Worm (Caenorhabditis elegans) whole organism, mixed stage, embryonic: Measurements from ENCODE around the gene srh-16.

ENCODE experiments used
- M03D4.4 ChIP-seq: sonication (generic microtip); optimal IDR thresholded peaks from 2 replicates; lab custom pipeline; 2017; ENCODE audit warnings: mild to moderate bottlenecking, missing genetic modification characterization, missing compliant biosample characterization
- bed-3 ChIP-seq: fragments of 200-800 bp; sonication (Bioruptor generic); optimal IDR thresholded peaks from 3 replicates; lab custom pipeline; 2018; ENCODE audit warnings: mild to moderate bottlenecking, missing genetic modification characterization, moderate library complexity, missing compliant biosample characterization
- blmp-1 ChIP-seq: fragments of 150-350 bp; optimal IDR thresholded peaks from 2 replicates; lab custom pipeline; 2014; ENCODE audit warnings: missing biosample characterization, missing genetic modification characterization
- ceh-43 ChIP-seq: fragments of 200-800 bp; sonication (Bioruptor generic); optimal IDR thresholded peaks from 2 replicates; lab custom pipeline; 2018; ENCODE audit warnings: mild to moderate bottlenecking, missing genetic modification characterization, moderate library complexity, missing compliant biosample characterization
- ceh-83 ChIP-seq: fragments of 200-800 bp; sonication (Bioruptor generic); optimal IDR thresholded peaks from 2 replicates; lab custom pipeline; 2018; ENCODE audit warnings: mild to moderate bottlenecking, missing genetic modification characterization, missing compliant biosample characterization
- cnd-1 ChIP-seq: fragments of 200-800 bp; sonication (Bioruptor generic); optimal IDR thresholded peaks from 2 replicates; lab custom pipeline; 2018; ENCODE audit warnings: mild to moderate bottlenecking, missing genetic modification characterization, missing compliant biosample characterization
- elt-3 ChIP-seq: fragments of 150-350 bp; optimal IDR thresholded peaks from 2 replicates; lab custom pipeline; 2014; ENCODE audit warnings: missing biosample characterization, missing genetic modification characterization
- flh-1 ChIP-seq: fragments of 200-800 bp; sonication (Bioruptor generic); optimal IDR thresholded peaks from 2 replicates; lab custom pipeline; 2018; ENCODE audit warnings: mild to moderate bottlenecking, missing genetic modification characterization, moderate library complexity, missing compliant biosample characterization
- ham-2 ChIP-seq: fragments of 200-800 bp; sonication (Bioruptor generic); optimal IDR thresholded peaks from 2 replicates; lab custom pipeline; 2018; ENCODE audit warnings: mild to moderate bottlenecking, missing genetic modification characterization, missing compliant biosample characterization
- hlh-1 ChIP-seq: fragments of 150-350 bp; optimal IDR thresholded peaks from 2 replicates; lab custom pipeline; 2014; ENCODE audit warnings: missing biosample characterization, missing genetic modification reagents, missing genetic modification characterization
- lin-13 ChIP-seq: fragments of 150-350 bp; optimal IDR thresholded peaks from 2 replicates; lab custom pipeline; 2014; ENCODE audit warnings: missing biosample characterization, missing genetic modification characterization
- lin-32 ChIP-seq: fragments of 200-800 bp; sonication (Bioruptor generic); optimal IDR thresholded peaks from 2 replicates; lab custom pipeline; 2018; ENCODE audit warnings: mild to moderate bottlenecking, missing genetic modification characterization, missing compliant biosample characterization
- mab-5 ChIP-seq: fragments of 150-350 bp; optimal IDR thresholded peaks from 2 replicates; lab custom pipeline; 2014; ENCODE audit warnings: missing biosample characterization, missing genetic modification characterization
- mep-1 ChIP-seq: fragments of 150-350 bp; optimal IDR thresholded peaks from 2 replicates; lab custom pipeline; 2017; ENCODE audit warnings: missing biosample characterization, missing genetic modification reagents, missing genetic modification characterization, inconsistent platforms
- mls-2 ChIP-seq: sonication (generic microtip); optimal IDR thresholded peaks from 2 replicates; lab custom pipeline; 2016; ENCODE audit warnings: mild to moderate bottlenecking, missing genetic modification characterization, moderate library complexity, missing compliant biosample characterization
- nhr-12 ChIP-seq: fragments of 150-350 bp; optimal IDR thresholded peaks from 2 replicates; lab custom pipeline; 2014; ENCODE audit warnings: missing biosample characterization, missing genetic modification characterization
- nhr-2 ChIP-seq: fragments of 150-350 bp; optimal IDR thresholded peaks from 2 replicates; lab custom pipeline; 2014; ENCODE audit warnings: missing biosample characterization, missing genetic modification characterization
- nhr-237 ChIP-seq: fragments of 150-350 bp; optimal IDR thresholded peaks from 2 replicates; lab custom pipeline; 2014; ENCODE audit warnings: missing biosample characterization, missing genetic modification characterization
- nhr-28 ChIP-seq: fragments of 150-350 bp; optimal IDR thresholded peaks from 2 replicates; lab custom pipeline; 2014; ENCODE audit warnings: missing biosample characterization, missing genetic modification characterization
- nhr-76 ChIP-seq: sonication (generic microtip); optimal IDR thresholded peaks from 2 replicates; lab custom pipeline; 2017; ENCODE audit warnings: missing biosample characterization, missing genetic modification characterization
- pha-4 ChIP-seq: fragments of 150-350 bp; optimal IDR thresholded peaks from 2 replicates; lab custom pipeline; 2018; ENCODE audit warnings: missing biosample characterization, missing genetic modification reagents, missing genetic modification characterization
- sem-2 ChIP-seq: fragments of 200-800 bp; sonication (Bioruptor generic); optimal IDR thresholded peaks from 2 replicates; lab custom pipeline; 2018; ENCODE audit warnings: mild to moderate bottlenecking, missing genetic modification characterization, missing compliant biosample characterization
- snpc-4 ChIP-seq: fragments of 150-350 bp; optimal IDR thresholded peaks from 2 replicates; lab custom pipeline; 2014; ENCODE audit warnings: missing biosample characterization, missing genetic modification characterization
- sptf-1 ChIP-seq: sonication (generic microtip); optimal IDR thresholded peaks from 2 replicates; lab custom pipeline; 2017; ENCODE audit warnings: mild to moderate bottlenecking, missing genetic modification characterization, moderate library complexity, missing compliant biosample characterization
- tbx-8 ChIP-seq: fragments of 200-800 bp; sonication (Bioruptor generic); optimal IDR thresholded peaks from 2 replicates; lab custom pipeline; 2018; ENCODE audit warnings: mild to moderate bottlenecking, missing genetic modification characterization, moderate library complexity, missing compliant biosample characterization
- unc-120 ChIP-seq: sonication (generic microtip); optimal IDR thresholded peaks from 2 replicates; lab custom pipeline; 2017; ENCODE audit warnings: missing genetic modification characterization, missing compliant biosample characterization; ENCODE audit not compliant: poor library complexity, severe bottlenecking
- unc-39 ChIP-seq: fragments of 150-350 bp; optimal IDR thresholded peaks from 2 replicates; lab custom pipeline; 2014; ENCODE audit warnings: missing biosample characterization, missing genetic modification characterization
- unc-62 ChIP-seq: fragments of 150-350 bp; optimal IDR thresholded peaks from 2 replicates; lab custom pipeline; 2014; ENCODE audit warnings: missing biosample characterization, missing genetic modification reagents, missing genetic modification characterization
- zip-8 ChIP-seq: fragments of 150-350 bp; optimal IDR thresholded peaks from 2 replicates; lab custom pipeline; 2014; ENCODE audit warnings: missing biosample characterization, missing genetic modification characterization
- ztf-11 ChIP-seq: fragments of 150-350 bp; optimal IDR thresholded peaks from 2 replicates; lab custom pipeline; 2014; ENCODE audit warnings: missing biosample characterization, missing genetic modification characterization

srh-16 gene

DNA sequence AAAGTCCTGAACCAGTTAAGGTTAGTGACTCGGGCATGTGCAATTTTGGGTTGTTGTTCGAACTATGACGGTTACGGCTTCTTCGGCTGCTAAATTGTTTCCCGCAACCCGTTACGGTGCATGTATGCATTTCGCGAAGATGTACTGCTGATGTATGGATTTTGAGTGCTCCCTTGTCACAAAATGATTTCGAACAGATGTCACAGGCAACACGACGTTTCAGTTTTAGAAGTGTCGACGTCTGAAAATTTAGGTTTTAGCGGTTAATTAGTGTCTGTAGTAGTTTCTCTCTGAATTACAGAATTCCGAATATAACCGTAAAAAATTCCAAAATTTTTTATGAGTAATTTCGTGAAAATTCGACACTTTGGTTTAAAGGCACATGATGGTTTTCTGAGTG is 15.9 kb upstream of the srh-16 start:
- no peak for TF ChIP-seq ztf-11 (tag; lab: Kevin White, UChicago)

- no peak for TF ChIP-seq sptf-1 (tag; lab: Kevin White, UChicago)
- TF ChIP-seq mls-2 (tag; lab: Kevin White, UChicago): no peak
- TF ChIP-seq nhr-237 (tag; lab: Kevin White, UChicago): no peak
- no peak for TF ChIP-seq nhr-12
- TF ChIP-seq mep-1 (tag; lab: Kevin White, UChicago): no peak
- TF ChIP-seq ceh-43 (GFP tag; lab: Kevin White, UChicago): no peak
- no peak for TF ChIP-seq snpc-4 (tag; lab: Kevin White, UChicago)
- TF ChIP-seq pha-4 (tag; lab: Kevin White, UChicago): no peak
- no peak for TF ChIP-seq sem-2 (GFP tag; lab: Kevin White, UChicago)
- TF ChIP-seq mab-5 (tag; lab: Kevin White, UChicago): no peak
- no peak for TF ChIP-seq flh-1 (GFP tag; lab: Kevin White, UChicago)
- no peak for TF ChIP-seq unc-120 (tag; lab: Kevin White, UChicago)
- TF ChIP-seq tbx-8 (GFP tag; lab: Kevin White, UChicago): no peak
- no peak for TF ChIP-seq ztf-11 (tag; lab: Kevin White, UChicago)
- no peak for TF ChIP-seq unc-62 (GFP tag; lab: Kevin White, UChicago)
- no peak for TF ChIP-seq nhr-76 (tag; lab: Kevin White, UChicago)
- TF ChIP-seq lin-32 (GFP tag; lab: Kevin White, UChicago): no peak
- no peak for TF ChIP-seq nhr-28 (tag; lab: Kevin White, UChicago)
Observed at ce11 chrV:12276946-12277345, 14.7 kb upstream of the srh-16 start, which contains the start of gene bnc-1. Gene bnc-1, minus strand, starts transcription at chrV:12277046.

DNA sequence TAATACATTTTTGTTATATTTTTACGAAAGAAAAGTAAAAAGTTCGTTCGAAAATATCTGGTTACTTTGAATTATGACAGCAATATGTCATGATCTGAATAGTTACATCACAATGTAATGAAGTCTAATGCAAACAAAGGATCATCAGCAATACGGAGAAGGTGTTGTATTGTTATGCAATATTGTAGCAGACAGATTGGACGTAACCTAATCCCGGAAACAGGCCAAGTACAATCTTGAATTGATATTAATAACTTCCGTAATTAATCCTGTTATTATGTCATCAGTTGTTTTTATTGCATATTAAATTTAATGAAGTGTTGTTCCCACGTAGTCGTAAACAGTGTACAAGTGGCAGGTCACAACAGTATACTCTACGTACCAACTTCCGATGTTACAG is 10.2 kb upstream of the srh-16 start:
- peak; percentile 60 for TF ChIP-seq zip-8 (tag; lab: Kevin White, UChicago)
- peak; percentile 57 for TF ChIP-seq nhr-2 (tag; lab: Kevin White, UChicago)
- no peak for TF ChIP-seq bed-3
- TF ChIP-seq, all 35 proteins: peak for 2

ce11 chrV:12283187-12283586 is 8.5 kb upstream of the srh-16 start, which contains the start of gene F55C5.10:
Gene F55C5.10, plus strand, starts transcription at chrV:12283487.
- TF ChIP-seq hlh-1 (tag; lab: Kevin White, UChicago): no peak
- no peak for TF ChIP-seq nhr-12
- no peak for TF ChIP-seq mep-1 (tag; lab: Kevin White, UChicago)
- TF ChIP-seq pha-4 (tag; lab: Kevin White, UChicago): no peak
- no peak for TF ChIP-seq mab-5 (tag; lab: Kevin White, UChicago)
- no peak for TF ChIP-seq blmp-1 (tag; lab: Kevin White, UChicago)
- no peak for TF ChIP-seq zip-8 (tag; lab: Kevin White, UChicago)
- no peak for TF ChIP-seq unc-39 (tag; lab: Kevin White, UChicago)
- no peak for TF ChIP-seq ceh-83 (GFP tag; lab: Kevin White, UChicago)
- TF ChIP-seq bed-3: no peak
- no peak for TF ChIP-seq snpc-4 (tag; lab: Kevin White, UChicago)
- no peak for TF ChIP-seq flh-1 (GFP tag; lab: Kevin White, UChicago)
- TF ChIP-seq M03D4.4 (tag; lab: Kevin White, UChicago): no peak
- TF ChIP-seq, all 35 proteins: peak for 0

- TF ChIP-seq unc-62 (GFP tag; lab: Kevin White, UChicago): peak; percentile 13
- TF ChIP-seq elt-3: no peak
Observed at ce11 chrV:12287667-12288066, 4.0 kb upstream of the srh-16 start.

ce11 chrV:12288577-12288976 is 3.1 kb upstream of the srh-16 start, which contains the start of gene rskd-1:
Gene rskd-1, minus strand, starts transcription at chrV:12288615.
- TF ChIP-seq pha-4 (tag; lab: Kevin White, UChicago) (peak; percentile 45), unc-62 (GFP tag; lab: Kevin White, UChicago) (no peak)

- no peak for TF ChIP-seq ham-2 (GFP tag; lab: Kevin White, UChicago)
- no peak for TF ChIP-seq cnd-1 (tag; lab: Kevin White, UChicago)
- no peak for TF ChIP-seq zip-8 (tag; lab: Kevin White, UChicago)
- TF ChIP-seq lin-13 (tag; lab: Kevin White, UChicago): no peak
- no peak for TF ChIP-seq nhr-237 (tag; lab: Kevin White, UChicago)
- no peak for TF ChIP-seq ceh-83 (GFP tag; lab: Kevin White, UChicago)
- no peak for TF ChIP-seq lin-32 (GFP tag; lab: Kevin White, UChicago)
- TF ChIP-seq unc-62 (GFP tag; lab: Kevin White, UChicago): no peak
- TF ChIP-seq, all 35 proteins: peak for 0
Observed at ce11 chrV:12294091-12294490, 2.4 kb downstream of the srh-16 start.
